Fruit fly (Drosophila melanogaster) S2 (cell line): ENCODE measurements around the gene Rap1.

Experiments
- CG8478 ChIP-seq: fragments of >200 bp; optimal IDR thresholded peaks from 2 replicates; lab custom pipeline; 2018
- CTCF ChIP-seq, 2 experiments: fragments of >200 bp; optimal IDR thresholded peaks; 2 replicates each; lab custom pipeline; 2018

dm6 chr3L:1853277-1853676 lies 8.8 kb downstream of the Rap1 start:
- no peak for TF ChIP-seq CG8478 (lab: Kevin White, UChicago)
- TF ChIP-seq CTCF (optimal IDR thresholded peaks at IDR 0.05; lab: Kevin White, UChicago) = no peak
